Fruit fly (Drosophila melanogaster): ENCODE results near the gene CG7573.

Gene CG7573

DNA sequence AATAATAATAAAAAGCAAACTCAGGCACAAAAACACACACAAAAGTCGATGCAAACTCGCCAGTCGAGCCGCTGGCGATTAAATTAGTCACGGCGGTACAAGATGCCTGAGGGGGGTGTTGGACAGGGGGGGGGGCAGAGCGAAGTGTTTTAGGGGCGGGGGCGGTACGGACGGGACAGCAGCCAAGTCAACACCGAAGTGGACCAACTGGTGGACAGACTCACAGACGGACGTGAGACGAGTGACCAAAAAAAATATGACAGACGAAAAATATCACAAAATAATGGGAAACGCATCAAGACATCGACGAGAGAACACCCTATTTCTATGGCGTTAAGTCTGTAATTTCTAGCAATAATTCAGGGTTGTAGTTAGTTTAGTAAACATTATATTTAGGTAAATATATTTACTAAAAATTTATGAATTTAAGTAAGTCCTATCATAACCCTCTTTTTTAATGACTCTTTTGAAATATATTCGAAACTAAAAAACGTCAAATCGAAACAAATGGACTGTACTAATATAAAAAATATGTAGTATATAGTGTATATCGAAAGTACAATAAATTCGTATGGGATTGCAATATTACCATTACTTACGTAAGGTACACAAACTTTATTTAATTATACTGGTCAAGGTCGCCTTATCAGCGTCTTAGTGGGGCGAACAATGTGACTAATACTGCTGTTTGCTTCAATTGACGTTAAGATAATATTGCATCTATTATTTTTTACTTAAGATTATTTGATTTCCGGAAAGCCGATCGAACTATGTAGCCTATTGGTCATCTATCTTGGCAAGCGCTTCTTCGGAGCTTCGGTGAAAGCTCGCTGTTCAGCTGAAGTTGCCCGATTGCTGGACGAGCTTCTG, 20.0 kb upstream of the CG7573 start (continued):
- TF ChIP-seq CG15269 (tag; optimal IDR thresholded peaks at IDR 0.05) = peak; percentile 47
- peak; percentile 2 for TF ChIP-seq CG10654 (GFP tag; optimal IDR thresholded peaks at IDR 0.05)
- TF ChIP-seq sens (GFP tag) = peak; percentile 68
- TF ChIP-seq Ets97D (GFP tag; optimal IDR thresholded peaks at IDR 0.05) = no peak
- TF ChIP-seq klu (GFP tag; IDR thresholded peaks at IDR 0.05) = peak; percentile 88
- TF ChIP-seq CG10979 (tag; optimal IDR thresholded peaks at IDR 0.05) = peak; percentile 17
- TF ChIP-seq mld (GFP tag; IDR thresholded peaks at IDR 0.05; ENCODE audit: partially characterized antibody) = no peak
- TF ChIP-seq en (GFP tag; optimal IDR thresholded peaks at IDR 0.05) = no peak
- TF ChIP-seq sisA (GFP tag; IDR thresholded peaks at IDR 0.05) = peak; percentile 31; the same call in 1 of the 2 replicates
- 0 out of 2 replicates have a peak, but pooled peaks have one; percentile 37 for TF ChIP-seq CG11696 (GFP tag; IDR thresholded peaks at IDR 0.05)
- peak; percentile 99 for TF ChIP-seq crol (GFP tag; IDR thresholded peaks at IDR 0.05)
- TF ChIP-seq gsb-n (tag; optimal IDR thresholded peaks at IDR 0.05) = peak; percentile 87
- peak; percentile 16 for TF ChIP-seq CG6683 (GFP tag; optimal IDR thresholded peaks at IDR 0.05)
- TF ChIP-seq chinmo (GFP tag; IDR thresholded peaks at IDR 0.05; ENCODE audit: partially characterized antibody) = peak; percentile 98; the same call in 3 of the 4 replicates
- TF ChIP-seq tgo (GFP tag; IDR thresholded peaks at IDR 0.05) = peak; percentile 54
- TF ChIP-seq CG4424 (GFP tag; optimal IDR thresholded peaks at IDR 0.05) = no peak
- peak; percentile 82 for TF ChIP-seq oc (tag; optimal IDR thresholded peaks at IDR 0.05)
- TF ChIP-seq salm (tag; optimal IDR thresholded peaks at IDR 0.05) = peak; percentile 2
- TF ChIP-seq wdn (GFP tag; IDR thresholded peaks at IDR 0.05) = 0 out of 2 replicates have a peak, but pooled peaks have one; percentile 14
- 0 out of 2 replicates have a peak, but pooled peaks have one; percentile 40 for TF ChIP-seq Ada2b (GFP tag; IDR thresholded peaks at IDR 0.05)
- TF ChIP-seq CG12155 (GFP tag; optimal IDR thresholded peaks at IDR 0.05) = peak; percentile 4
- peak; percentile 5 for TF ChIP-seq Xbp1 (GFP tag; optimal IDR thresholded peaks at IDR 0.05)
- TF ChIP-seq exex (tag; optimal IDR thresholded peaks at IDR 0.05) = peak; percentile 40
- TF ChIP-seq Xrp1 (GFP tag; IDR thresholded peaks at IDR 0.05) = peak; percentile 51; the same call in 1 of the 2 replicates
- TF ChIP-seq tin (GFP tag; optimal IDR thresholded peaks at IDR 0.05) = no peak
- TF ChIP-seq lov (optimal IDR thresholded peaks at IDR 0.05) = no peak
- TF ChIP-seq lov (GFP tag; IDR thresholded peaks at IDR 0.05) = no peak
- TF ChIP-seq CG17912 (GFP tag; optimal IDR thresholded peaks at IDR 0.05) = no peak
- TF ChIP-seq CG7987 (GFP tag; optimal IDR thresholded peaks at IDR 0.05) = peak; percentile 49
- peak; percentile 48 for TF ChIP-seq Vsx1 (GFP tag; optimal IDR thresholded peaks at IDR 0.05)
- TF ChIP-seq lmd (GFP tag; IDR thresholded peaks at IDR 0.05) = peak; percentile 62
- TF ChIP-seq Sox102F (GFP tag; optimal IDR thresholded peaks at IDR 0.05) = peak; percentile 58
- peak; percentile 58 for TF ChIP-seq PHDP (tag; optimal IDR thresholded peaks at IDR 0.05)
- peak; percentile 44 for TF ChIP-seq fd96Cb (tag; optimal IDR thresholded peaks at IDR 0.05)
- peak; percentile 35 for TF ChIP-seq pros (GFP tag; optimal IDR thresholded peaks at IDR 0.05)
- TF ChIP-seq sc (optimal IDR thresholded peaks at IDR 0.05) = no peak
- TF ChIP-seq sc (GFP tag; optimal IDR thresholded peaks at IDR 0.05) = no peak
- peak; percentile 51 for TF ChIP-seq NFAT (GFP tag; IDR thresholded peaks at IDR 0.05)
- 0 out of 3 replicates have a peak, but pooled peaks have one; percentile 14 for TF ChIP-seq B-H1 (GFP tag; IDR thresholded peaks at IDR 0.05)
- peak; percentile 33 for TF ChIP-seq az2 (GFP tag; optimal IDR thresholded peaks at IDR 0.05)
- TF ChIP-seq CG4854 (GFP tag; optimal IDR thresholded peaks at IDR 0.05) = no peak
- TF ChIP-seq ara (GFP tag; IDR thresholded peaks at IDR 0.05) = 0 out of 2 replicates have a peak, but pooled peaks have one; percentile 32
- peak; percentile 4 for TF ChIP-seq CG30403 (GFP tag; optimal IDR thresholded peaks at IDR 0.05)
- peak; percentile 15 for TF ChIP-seq ind (GFP tag; optimal IDR thresholded peaks at IDR 0.05)
- peak; percentile 94 for TF ChIP-seq abd-A (tag; optimal IDR thresholded peaks at IDR 0.05)
- peak; percentile 70 for TF ChIP-seq Dbx (GFP tag; IDR thresholded peaks at IDR 0.05)
- peak; percentile 28 for TF ChIP-seq CrebB (tag; optimal IDR thresholded peaks at IDR 0.05)
- TF ChIP-seq pan (optimal IDR thresholded peaks at IDR 0.05) = no peak
- TF ChIP-seq pan (GFP tag; optimal IDR thresholded peaks at IDR 0.05 in 1 of 2, IDR thresholded peaks at IDR 0.05 in 1 of 2) = peak in 1 of 2 experiments; percentile 45

Measured in whole organism, embryonic.